Fruit fly (Drosophila melanogaster): Measurements from ENCODE around the gene CG5050.

dm6 chr2L:17447071-17447470 is 5.7 kb upstream of the CG5050 start:
- TF ChIP-seq psq (optimal IDR thresholded peaks at IDR 0.05) (no peak), EcR (GFP tag; optimal IDR thresholded peaks at IDR 0.05) (no peak), CG8478 (optimal IDR thresholded peaks at IDR 0.05) (no peak), Dll (optimal IDR thresholded peaks at IDR 0.05) (no peak)
